Worm (Caenorhabditis elegans) whole organism, L4/young adult: ENCODE results near the gene C02B10.6.
"Not testable (repeated sequence)": the region's sequence is repeated elsewhere in the genome, so short reads cannot be mapped to it uniquely, and the experiment has no call there.

Experiments
- W03F9.2 ChIP-seq: fragments of 150-350 bp; optimal IDR thresholded peaks from 2 replicates; lab custom pipeline; 2014; ENCODE audit warnings: missing biosample characterization, missing genetic modification characterization
- dao-5 ChIP-seq: sonication (generic microtip); optimal IDR thresholded peaks from 2 replicates; lab custom pipeline; 2016; ENCODE audit warnings: missing genotype, missing genetic modification characterization, moderate library complexity, missing compliant biosample characterization
- him-1 ChIP-seq: sonication (generic microtip); optimal IDR thresholded peaks from 2 replicates; lab custom pipeline; 2016; ENCODE audit warnings: missing genotype, missing genetic modification reagents, missing genetic modification characterization, missing compliant biosample characterization

C02B10.6 gene

ce11 chrIV:5064961-5065360 is 5.7 kb upstream of the C02B10.6 start, which contains the start of gene msp-53:
Gene msp-53 (minus strand): TSS chrIV:5065061.
- TF ChIP-seq him-1, W03F9.2, dao-5: not testable (repeated sequence)

ce11 chrIV:5066887-5067286 is 3.8 kb upstream of the C02B10.6 start, which contains the start of gene ttbk-2.2:
Gene ttbk-2.2 (minus strand): TSS chrIV:5066987.
- TF ChIP-seq him-1, dao-5, W03F9.2: not testable (repeated sequence)

ce11 chrIV:5068541-5068940 is 2.2 kb upstream of the C02B10.6 start, which contains the start of the genes R13H9.6 and rmd-6:
Gene R13H9.6 (minus strand): TSS chrIV:5068641.
Gene rmd-6 (plus strand): TSS chrIV:5068845.
- not testable (repeated sequence) for TF ChIP-seq dao-5, him-1, W03F9.2

ce11 chrIV:5073836-5074235 is 3.1 kb downstream of the C02B10.6 start:
- TF ChIP-seq him-1, result no peak
- no peak for TF ChIP-seq dao-5
- TF ChIP-seq W03F9.2, result no peak

ce11 chrIV:5076607-5077006 is 5.9 kb downstream of the C02B10.6 start:
- TF ChIP-seq dao-5 (no peak), W03F9.2 (no peak), him-1 (no peak)

- TF ChIP-seq W03F9.2, result no peak
- no peak for TF ChIP-seq dao-5
- no peak for TF ChIP-seq him-1
Measured at ce11 chrIV:5077918-5078317, 7.2 kb downstream of the C02B10.6 start.

ce11 chrIV:5078846-5079245 is 8.2 kb downstream of the C02B10.6 start:
- TF ChIP-seq W03F9.2, result no peak
- TF ChIP-seq him-1, result no peak
- TF ChIP-seq dao-5, result no peak

ce11 chrIV:5081122-5081521 is 10.4 kb downstream of the C02B10.6 start:
- TF ChIP-seq him-1 (no peak), W03F9.2 (no peak), dao-5 (no peak)

- TF ChIP-seq W03F9.2 (no peak), him-1 (no peak), dao-5 (no peak)
Measured at ce11 chrIV:5082900-5083530, 12.3 kb downstream of the C02B10.6 start, which contains the start of gene pygo-1. Gene pygo-1 (plus strand): TSS chrIV:5083303.

ce11 chrIV:5083832-5084231 is 13.1 kb downstream of the C02B10.6 start:
- TF ChIP-seq W03F9.2, result no peak
- TF ChIP-seq dao-5, result no peak
- no peak for TF ChIP-seq him-1

ce11 chrIV:5085782-5086181 is 15.1 kb downstream of the C02B10.6 start:
- TF ChIP-seq dao-5 (no peak), him-1 (no peak), W03F9.2 (no peak)

ce11 chrIV:5086243-5086960 is 15.7 kb downstream of the C02B10.6 start:
- TF ChIP-seq dao-5 (no peak), W03F9.2 (no peak), him-1 (no peak)

- TF ChIP-seq dao-5 (no peak), W03F9.2 (no peak), him-1 (no peak)
Measured at ce11 chrIV:5086961-5087326, 16.3 kb downstream of the C02B10.6 start.

- no peak for TF ChIP-seq dao-5
- no peak for TF ChIP-seq him-1
- no peak for TF ChIP-seq W03F9.2
Measured at ce11 chrIV:5088814-5089322, 18.2 kb downstream of the C02B10.6 start, which contains the start of gene ivd-1. Gene ivd-1 (minus strand): TSS chrIV:5088864.

- no peak for TF ChIP-seq dao-5
- peak; percentile 52 for TF ChIP-seq W03F9.2
- peak; percentile 15 for TF ChIP-seq him-1
Measured at ce11 chrIV:5090993-5091793, 20.5 kb downstream of the C02B10.6 start, which contains the start of the genes snpn-1 and C02B10.4. Gene snpn-1 (minus strand): TSS chrIV:5091043. Gene C02B10.4 (plus strand): TSS chrIV:5091586.
